Fruit fly (Drosophila melanogaster): Measurements from ENCODE around the gene RASSF8.
A peak's percentile ranks its signal among the peaks of the same experiment; 100 is the strongest.

Gene RASSF8

DNA sequence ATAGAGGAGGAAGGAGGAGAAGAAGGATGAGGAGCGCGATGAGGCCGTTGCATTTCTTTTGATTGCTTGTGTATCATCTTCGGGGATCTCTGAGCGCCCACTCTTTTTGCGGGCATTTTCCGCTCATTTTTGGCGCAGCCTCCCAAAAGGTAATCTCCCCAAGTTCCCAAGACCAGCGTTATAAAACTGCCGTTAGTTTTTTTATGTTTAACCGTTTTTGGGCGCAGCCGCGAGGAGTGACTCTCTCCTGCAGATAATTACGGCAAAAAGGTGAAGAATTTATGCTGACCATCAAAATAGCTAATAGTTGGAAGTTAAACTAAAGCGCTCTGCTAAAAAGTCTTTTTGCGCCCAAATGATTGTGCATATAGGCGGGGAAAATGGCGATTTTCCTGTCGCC, 23.2 kb upstream of the RASSF8 start:
- peak; percentile 93 for TF ChIP-seq pad (GFP tag; optimal IDR thresholded peaks at IDR 0.05)
- no peak for TF ChIP-seq toe (GFP tag; optimal IDR thresholded peaks at IDR 0.05)
- no peak for TF ChIP-seq Mnt (GFP tag; optimal IDR thresholded peaks at IDR 0.05)
- no peak for TF ChIP-seq CG7045 (GFP tag; optimal IDR thresholded peaks at IDR 0.05)
- TF ChIP-seq Hr96 (GFP tag; optimal IDR thresholded peaks at IDR 0.05) = no peak
- no peak for TF ChIP-seq CG1620 (GFP tag; optimal IDR thresholded peaks at IDR 0.05)

DNA sequence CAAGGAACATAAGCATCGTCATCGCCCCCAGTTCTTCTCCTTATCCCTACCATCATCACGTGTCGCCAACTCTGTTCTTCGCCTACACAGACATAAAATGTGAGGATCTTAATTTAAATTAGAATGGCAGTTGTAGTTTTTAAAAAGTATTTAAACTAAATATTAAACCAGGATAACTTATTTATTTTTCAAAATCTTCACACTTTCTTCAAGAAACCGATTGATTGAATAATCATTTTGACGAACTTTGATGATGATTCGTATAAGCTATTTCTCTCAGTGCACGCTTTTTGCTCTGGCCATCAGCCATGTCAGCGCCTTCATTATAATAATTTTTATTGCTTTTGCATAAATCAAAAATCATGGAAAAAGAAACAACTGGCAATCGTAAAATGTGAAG, 22.6 kb upstream of the RASSF8 start:
- TF ChIP-seq bab1 (GFP tag; optimal IDR thresholded peaks at IDR 0.05) (peak; percentile 81), pad (GFP tag; optimal IDR thresholded peaks at IDR 0.05) (no peak), Crg-1 (GFP tag; optimal IDR thresholded peaks at IDR 0.05) (no peak), CG14711 (tag; optimal IDR thresholded peaks at IDR 0.05) (peak; percentile 31), CG7101 (tag; optimal IDR thresholded peaks at IDR 0.05) (no peak), tj (GFP tag; optimal IDR thresholded peaks at IDR 0.05) (peak; percentile 49), cnc (optimal IDR thresholded peaks at IDR 0.05) (no peak)

DNA sequence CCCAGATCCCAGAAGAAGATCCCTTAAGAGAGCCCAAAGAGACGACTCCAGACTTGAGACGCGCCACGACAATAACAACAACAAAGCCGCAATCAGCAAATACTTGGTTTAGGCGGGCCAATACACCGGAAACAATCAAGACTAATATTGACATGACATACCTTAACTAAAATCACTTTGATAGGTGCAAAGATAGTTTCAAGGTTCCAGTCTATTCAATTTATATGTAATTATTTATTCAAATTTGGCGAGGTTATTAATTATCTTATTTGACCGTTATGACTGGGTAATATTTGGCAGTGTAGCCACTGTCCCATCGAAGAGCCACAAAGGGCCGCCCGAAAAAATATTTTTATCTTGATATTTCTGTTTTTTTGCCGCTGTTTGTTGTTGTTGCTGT, 21.1 kb upstream of the RASSF8 start:
- TF ChIP-seq Hr96 (GFP tag; optimal IDR thresholded peaks at IDR 0.05) (no peak), CG12768 (GFP tag; optimal IDR thresholded peaks at IDR 0.05) (no peak), CG1620 (GFP tag; optimal IDR thresholded peaks at IDR 0.05) (no peak), Mnt (GFP tag; optimal IDR thresholded peaks at IDR 0.05) (no peak), CG7045 (GFP tag; optimal IDR thresholded peaks at IDR 0.05) (no peak), tj (GFP tag; optimal IDR thresholded peaks at IDR 0.05) (peak; percentile 53), CG5204 (GFP tag; optimal IDR thresholded peaks at IDR 0.05) (no peak), CG33017 (tag; optimal IDR thresholded peaks at IDR 0.05) (no peak), ovo (GFP tag; optimal IDR thresholded peaks at IDR 0.05) (no peak), cnc (optimal IDR thresholded peaks at IDR 0.05) (no peak), CG14711 (tag; optimal IDR thresholded peaks at IDR 0.05) (peak; percentile 6), cic (GFP tag; optimal IDR thresholded peaks at IDR 0.05) (no peak), Clk (GFP tag; optimal IDR thresholded peaks at IDR 0.05) (no peak), CG7101 (tag; optimal IDR thresholded peaks at IDR 0.05) (no peak), pad (GFP tag; optimal IDR thresholded peaks at IDR 0.05) (no peak), kay (GFP tag; ENCODE audit: borderline replicate concordance) (no peak), Crg-1 (GFP tag; optimal IDR thresholded peaks at IDR 0.05) (no peak), toe (GFP tag; optimal IDR thresholded peaks at IDR 0.05) (no peak), bab1 (GFP tag; optimal IDR thresholded peaks at IDR 0.05) (peak; percentile 77), CG11617 (GFP tag; optimal IDR thresholded peaks at IDR 0.05) (no peak)

DNA sequence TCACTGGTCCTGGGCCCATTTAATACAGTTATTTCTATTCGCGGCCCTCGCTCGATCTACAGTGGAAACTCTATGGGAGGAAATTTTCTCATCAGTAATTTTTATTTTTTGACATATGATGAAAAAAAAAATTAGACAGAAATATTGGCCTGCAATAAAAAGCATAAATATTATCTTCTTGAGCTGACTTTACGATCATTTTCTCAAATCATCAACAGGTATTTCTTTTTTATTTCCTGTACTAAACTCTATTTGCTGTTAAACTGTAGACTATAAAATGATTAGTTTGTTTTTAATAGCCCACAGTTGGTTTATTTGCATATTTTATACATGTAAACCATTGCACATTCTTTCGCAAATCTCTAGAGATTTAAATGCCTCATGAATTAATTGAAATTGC, 17.4 kb upstream of the RASSF8 start:
- TF ChIP-seq Crg-1 (GFP tag; optimal IDR thresholded peaks at IDR 0.05) = no peak
- TF ChIP-seq toe (GFP tag; optimal IDR thresholded peaks at IDR 0.05) = no peak
- TF ChIP-seq Hr96 (GFP tag; optimal IDR thresholded peaks at IDR 0.05) = no peak
- TF ChIP-seq CG1620 (GFP tag; optimal IDR thresholded peaks at IDR 0.05) = no peak
- TF ChIP-seq CG7045 (GFP tag; optimal IDR thresholded peaks at IDR 0.05) = no peak
- no peak for TF ChIP-seq ovo (GFP tag; optimal IDR thresholded peaks at IDR 0.05)
- no peak for TF ChIP-seq CG33017 (tag; optimal IDR thresholded peaks at IDR 0.05)
- TF ChIP-seq tj (GFP tag; optimal IDR thresholded peaks at IDR 0.05) = no peak
- TF ChIP-seq kay (GFP tag; ENCODE audit: borderline replicate concordance) = no peak
- TF ChIP-seq cnc (optimal IDR thresholded peaks at IDR 0.05) = no peak
- TF ChIP-seq CG7101 (tag; optimal IDR thresholded peaks at IDR 0.05) = no peak
- TF ChIP-seq CG14711 (tag; optimal IDR thresholded peaks at IDR 0.05) = no peak
- TF ChIP-seq pad (GFP tag; optimal IDR thresholded peaks at IDR 0.05) = no peak
- TF ChIP-seq bab1 (GFP tag; optimal IDR thresholded peaks at IDR 0.05) = no peak
- TF ChIP-seq CG12768 (GFP tag; optimal IDR thresholded peaks at IDR 0.05) = no peak
- TF ChIP-seq CG5204 (GFP tag; optimal IDR thresholded peaks at IDR 0.05) = no peak
- no peak for TF ChIP-seq Mnt (GFP tag; optimal IDR thresholded peaks at IDR 0.05)
- no peak for TF ChIP-seq CG11617 (GFP tag; optimal IDR thresholded peaks at IDR 0.05)
- no peak for TF ChIP-seq Clk (GFP tag; optimal IDR thresholded peaks at IDR 0.05)
- no peak for TF ChIP-seq cic (GFP tag; optimal IDR thresholded peaks at IDR 0.05)

DNA sequence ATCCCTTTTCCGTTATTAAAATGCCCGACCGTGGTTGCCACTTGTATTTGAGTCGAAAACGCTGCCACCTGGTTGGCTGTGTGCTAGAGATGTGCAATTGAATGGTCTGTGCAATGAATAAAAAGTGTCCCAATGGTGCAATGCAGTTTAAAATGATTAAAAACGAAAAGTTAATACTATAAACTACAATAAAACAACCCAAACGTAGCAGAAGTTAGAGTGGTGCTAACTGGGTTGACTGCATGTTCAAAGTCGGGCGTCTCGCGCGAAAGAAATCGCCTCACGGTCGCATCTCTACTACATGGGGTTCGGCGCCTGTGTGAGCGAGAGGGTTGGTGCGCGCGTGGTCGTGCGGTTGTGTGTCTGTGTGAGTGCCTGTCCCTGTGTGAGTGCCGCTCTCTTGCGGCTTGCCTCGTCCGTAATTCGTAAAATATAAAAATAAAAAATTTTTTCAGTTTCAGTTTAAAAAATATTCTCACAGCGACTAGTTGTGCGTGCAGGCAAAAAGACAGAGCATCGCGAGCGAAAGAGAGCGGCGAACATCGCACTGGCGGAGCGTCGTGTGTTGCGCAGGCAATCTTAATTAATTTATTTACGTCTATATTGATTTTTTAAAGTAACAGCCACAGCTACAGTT, 14.6 kb upstream of the RASSF8 start:
- TF ChIP-seq Mnt (GFP tag; optimal IDR thresholded peaks at IDR 0.05) (peak; percentile 90), CG11617 (GFP tag; optimal IDR thresholded peaks at IDR 0.05) (peak; percentile 86), CG1620 (GFP tag; optimal IDR thresholded peaks at IDR 0.05) (peak; percentile 89), Hr96 (GFP tag; optimal IDR thresholded peaks at IDR 0.05) (peak; percentile 94), CG12768 (GFP tag; optimal IDR thresholded peaks at IDR 0.05) (peak; percentile 91), Crg-1 (GFP tag; optimal IDR thresholded peaks at IDR 0.05) (peak; percentile 94), ovo (GFP tag; optimal IDR thresholded peaks at IDR 0.05) (peak; percentile 86), CG7045 (GFP tag; optimal IDR thresholded peaks at IDR 0.05) (peak; percentile 90), CG14711 (tag; optimal IDR thresholded peaks at IDR 0.05) (peak; percentile 83), CG7101 (tag; optimal IDR thresholded peaks at IDR 0.05) (peak; percentile 89), bab1 (GFP tag; optimal IDR thresholded peaks at IDR 0.05) (peak; percentile 93), tj (GFP tag; optimal IDR thresholded peaks at IDR 0.05) (peak; percentile 61), Clk (GFP tag; optimal IDR thresholded peaks at IDR 0.05) (peak; percentile 86), cic (GFP tag; optimal IDR thresholded peaks at IDR 0.05) (peak; percentile 100), CG5204 (GFP tag; optimal IDR thresholded peaks at IDR 0.05) (peak; percentile 90), cnc (optimal IDR thresholded peaks at IDR 0.05) (no peak), pad (GFP tag; optimal IDR thresholded peaks at IDR 0.05) (peak; percentile 84), toe (GFP tag; optimal IDR thresholded peaks at IDR 0.05) (peak; percentile 96), kay (GFP tag; ENCODE audit: borderline replicate concordance) (no peak), CG33017 (tag; optimal IDR thresholded peaks at IDR 0.05) (peak; percentile 83)
